Fruit fly (Drosophila melanogaster) Kc167 (cell line): ENCODE data around the gene CG1764.

Source experiments
- Myc ChIP-seq: fragments of >200 bp; optimal IDR thresholded peaks from 2 replicates; lab custom pipeline; 2017; ENCODE audit warnings: missing external identifiers
- Sin3A ChIP-seq: fragments of >200 bp; optimal IDR thresholded peaks from 2 replicates; lab custom pipeline; 2018; ENCODE audit warnings: missing external identifiers
- h ChIP-seq: fragments of >200 bp; optimal IDR thresholded peaks from 3 replicates; lab custom pipeline; 2018; ENCODE audit warnings: missing external identifiers
- insv ChIP-seq: fragments of >200 bp; optimal IDR thresholded peaks from 3 replicates; lab custom pipeline; 2018; ENCODE audit warnings: missing external identifiers
- psq ChIP-seq: fragments of >200 bp; optimal IDR thresholded peaks from 2 replicates; lab custom pipeline; 2017; ENCODE audit warnings: missing external identifiers
- ttk ChIP-seq: sonication (Bioruptor generic); optimal IDR thresholded peaks from 2 replicates; lab custom pipeline; 2017; ENCODE audit warnings: missing external identifiers

dm6 chrX:13325310-13325709 is 23.1 kb upstream of the CG1764 start:
- TF ChIP-seq h (lab: Kevin White, UChicago): no peak
- TF ChIP-seq insv (lab: Kevin White, UChicago): no peak
- no peak for TF ChIP-seq psq (lab: Kevin White, UChicago)
- no peak for TF ChIP-seq ttk (lab: Kevin White, UChicago)
- no peak for TF ChIP-seq Sin3A (lab: Kevin White, UChicago)
- TF ChIP-seq Myc (lab: Kevin White, UChicago): no peak
